Fruit fly (Drosophila melanogaster): Measurements from ENCODE around the gene CG11911.

- TF ChIP-seq Hr96 (GFP tag; optimal IDR thresholded peaks at IDR 0.05) (no peak), CG33017 (tag; optimal IDR thresholded peaks at IDR 0.05) (no peak), CG12768 (GFP tag; optimal IDR thresholded peaks at IDR 0.05) (no peak), Mnt (GFP tag; optimal IDR thresholded peaks at IDR 0.05) (peak; percentile 14), CG7045 (GFP tag; optimal IDR thresholded peaks at IDR 0.05) (no peak), tj (GFP tag; optimal IDR thresholded peaks at IDR 0.05) (no peak), cnc (optimal IDR thresholded peaks at IDR 0.05) (no peak), pad (GFP tag; optimal IDR thresholded peaks at IDR 0.05) (no peak), CG7101 (tag; optimal IDR thresholded peaks at IDR 0.05) (no peak), CG1620 (GFP tag; optimal IDR thresholded peaks at IDR 0.05) (no peak), bab1 (GFP tag; optimal IDR thresholded peaks at IDR 0.05) (peak; percentile 62), kay (GFP tag; ENCODE audit: borderline replicate concordance) (peak; percentile 8)
Measured at dm6 chr2L:357556-358130, 36.6 kb upstream of the CG11911 start, which contains the start of gene Ent1.

Measured in whole organism, adult.